Worm (Caenorhabditis elegans) whole organism, young adult: ENCODE data around the gene R155.5.

Experiments used
- B0336.3 ChIP-seq: fragments of 200-800 bp; sonication (Bioruptor generic); IDR thresholded peaks from 2 replicates; pipeline ENCODE4 v1.3.6; 2022; ENCODE audit warnings: missing genetic modification characterization, missing compliant biosample characterization
- D2030.7 ChIP-seq: fragments of 200-800 bp; sonication (Bioruptor generic); IDR thresholded peaks from 2 replicates; pipeline ENCODE4 v1.3.6; 2022; ENCODE audit warnings: missing genetic modification reagents, missing genetic modification characterization, missing compliant biosample characterization
- F22D6.2 ChIP-seq: sonication (generic microtip); optimal IDR thresholded peaks from 2 replicates; lab custom pipeline; 2016; ENCODE audit warnings: mild to moderate bottlenecking, missing genetic modification characterization, missing compliant biosample characterization
- F49E8.2 ChIP-seq: sonication (generic microtip); optimal IDR thresholded peaks from 3 replicates; lab custom pipeline; 2017; ENCODE audit warnings: missing genetic modification characterization, mild to moderate bottlenecking, missing compliant biosample characterization, antibody characterized with exemption, moderate library complexity; ENCODE audit not compliant: insufficient read depth
- F57C9.4 ChIP-seq: sonication (generic microtip); optimal IDR thresholded peaks from 2 replicates; lab custom pipeline; 2017; ENCODE audit warnings: mild to moderate bottlenecking, missing genetic modification characterization, missing compliant biosample characterization
- K12H6.12 ChIP-seq: fragments of 200-800 bp; sonication (Bioruptor generic); optimal IDR thresholded peaks from 2 replicates; lab custom pipeline; 2018; ENCODE audit warnings: mild to moderate bottlenecking, missing genetic modification characterization, missing compliant biosample characterization
- T07F8.4 ChIP-seq: sonication (generic microtip); optimal IDR thresholded peaks from 2 replicates; lab custom pipeline; 2016; ENCODE audit warnings: mild to moderate bottlenecking, missing genetic modification characterization, moderate library complexity, missing compliant biosample characterization
- Y56A3A.18 ChIP-seq: fragments of 200-800 bp; sonication (Bioruptor generic); IDR thresholded peaks from 2 replicates; pipeline ENCODE4 v1.3.6; 2022; ENCODE audit warnings: missing genetic modification reagents, missing genetic modification characterization, missing compliant biosample characterization
- akir-1 ChIP-seq: fragments of 200-800 bp; sonication (Bioruptor generic); optimal IDR thresholded peaks from 2 replicates; lab custom pipeline; 2018; ENCODE audit warnings: mild to moderate bottlenecking, missing genetic modification characterization, moderate library complexity, missing compliant biosample characterization
- atf-7 ChIP-seq: sonication (generic microtip); optimal IDR thresholded peaks from 2 replicates; lab custom pipeline; 2017; ENCODE audit warnings: mild to moderate bottlenecking, missing genetic modification characterization, missing compliant biosample characterization
- attf-5 ChIP-seq: fragments of 200-800 bp; sonication (Bioruptor generic); optimal IDR thresholded peaks from 2 replicates; lab custom pipeline; 2018; ENCODE audit warnings: mild to moderate bottlenecking, missing genetic modification characterization, missing compliant biosample characterization
- attf-6 ChIP-seq: fragments of 200-800 bp; sonication (Bioruptor generic); IDR thresholded peaks from 2 replicates; pipeline ENCODE4 v1.3.6; 2022; ENCODE audit warnings: missing genetic modification reagents, missing genetic modification characterization, missing compliant biosample characterization
- bed-1 ChIP-seq: fragments of 200-800 bp; sonication (Bioruptor generic); IDR thresholded peaks from 2 replicates; pipeline ENCODE4 v1.3.6; 2022; ENCODE audit warnings: missing genetic modification reagents, missing genetic modification characterization, missing compliant biosample characterization
- ceh-27 ChIP-seq: fragments of 200-800 bp; sonication (Bioruptor generic); optimal IDR thresholded peaks from 2 replicates; lab custom pipeline; 2018; ENCODE audit warnings: mild to moderate bottlenecking, missing genetic modification characterization, moderate library complexity, missing compliant biosample characterization
- dox-1 ChIP-seq: fragments of 200-800 bp; sonication (Bioruptor generic); IDR thresholded peaks from 2 replicates; pipeline ENCODE4 v1.3.6; 2022; ENCODE audit warnings: missing genetic modification reagents, missing genetic modification characterization, missing compliant biosample characterization
- dpff-1 ChIP-seq: sonication (generic microtip); optimal IDR thresholded peaks from 2 replicates; lab custom pipeline; 2017; ENCODE audit warnings: mild to moderate bottlenecking, missing genetic modification characterization, missing compliant biosample characterization
- egl-44 ChIP-seq: fragments of 200-800 bp; sonication (Bioruptor generic); IDR thresholded peaks from 2 replicates; pipeline ENCODE4 v1.3.6; 2022; ENCODE audit warnings: missing genetic modification reagents, missing genetic modification characterization, missing compliant biosample characterization
- ekl-4 ChIP-seq: fragments of 200-800 bp; sonication (Bioruptor generic); IDR thresholded peaks from 2 replicates; pipeline ENCODE4 v1.3.6; 2022; ENCODE audit warnings: missing genetic modification reagents, missing genetic modification characterization, missing compliant biosample characterization
- hlh-26 ChIP-seq: fragments of 200-800 bp; sonication (Bioruptor generic); conservative IDR thresholded peaks from 2 replicates; pipeline ENCODE4 v1.3.6; 2022; ENCODE audit warnings: missing genetic modification reagents, missing genetic modification characterization, missing compliant biosample characterization
- hmg-1.2 ChIP-seq: fragments of 200-800 bp; sonication (Bioruptor generic); IDR thresholded peaks from 2 replicates; pipeline ENCODE4 v1.3.6; 2022; ENCODE audit warnings: missing genetic modification reagents, missing genetic modification characterization, missing compliant biosample characterization
- let-607 ChIP-seq, 2 experiments: fragments of 200-800 bp in 1 of 2; sonication (Bioruptor generic) in 1 of 2; sonication (generic microtip) in 1 of 2; optimal IDR thresholded peaks; 2 replicates each; lab custom pipeline; 2016 to 2018; ENCODE audit warnings: mild to moderate bottlenecking in 2 of 2, missing compliant biosample characterization in 2 of 2, missing genetic modification characterization in 2 of 2, moderate library complexity in 2 of 2, missing genotype in 1 of 2
- lin-35 ChIP-seq, 3 experiments: fragments of 150-350 bp in 2 of 3; sonication (generic microtip) in 1 of 3; optimal IDR thresholded peaks; 2 replicates each; lab custom pipeline; 2014 to 2018; ENCODE audit warnings: missing biosample characterization in 3 of 3, missing genetic modification characterization in 3 of 3, missing genetic modification reagents in 3 of 3
- lin-40 ChIP-seq: sonication (generic microtip); optimal IDR thresholded peaks from 2 replicates; lab custom pipeline; 2016; ENCODE audit warnings: missing genetic modification characterization, mild to moderate bottlenecking, missing compliant biosample characterization, missing genotype, missing genetic modification reagents
- lsy-27 ChIP-seq: sonication (generic microtip); optimal IDR thresholded peaks from 2 replicates; lab custom pipeline; 2017; ENCODE audit warnings: missing genetic modification characterization, mild to moderate bottlenecking, missing compliant biosample characterization, antibody characterized with exemption, missing genotype, borderline replicate concordance; ENCODE audit not compliant: insufficient read depth
- madf-10 ChIP-seq: sonication (generic microtip); optimal IDR thresholded peaks from 2 replicates; lab custom pipeline; 2016; ENCODE audit warnings: mild to moderate bottlenecking, missing genetic modification characterization, missing compliant biosample characterization
- mel-28 ChIP-seq: sonication (generic microtip); optimal IDR thresholded peaks from 2 replicates; lab custom pipeline; 2016; ENCODE audit warnings: borderline replicate concordance, mild to moderate bottlenecking, missing genetic modification characterization, missing compliant biosample characterization
- mes-4 ChIP-seq: sonication (generic microtip); optimal IDR thresholded peaks from 2 replicates; lab custom pipeline; 2016; ENCODE audit warnings: missing genotype, missing genetic modification characterization, missing compliant biosample characterization
- nhr-120 ChIP-seq: fragments of 200-800 bp; sonication (Bioruptor generic); IDR thresholded peaks from 2 replicates; pipeline ENCODE4 v1.3.6; 2022; ENCODE audit warnings: missing genetic modification characterization, missing compliant biosample characterization
- nhr-27 ChIP-seq: fragments of 200-800 bp; sonication (Bioruptor generic); optimal IDR thresholded peaks from 2 replicates; lab custom pipeline; 2018; ENCODE audit warnings: mild to moderate bottlenecking, missing genetic modification characterization, moderate library complexity, missing compliant biosample characterization
- nhr-80 ChIP-seq: sonication (generic microtip); optimal IDR thresholded peaks from 2 replicates; lab custom pipeline; 2016; ENCODE audit warnings: missing genetic modification characterization, missing compliant biosample characterization
- rcor-1 ChIP-seq: fragments of 200-800 bp; sonication (Bioruptor generic); IDR thresholded peaks from 2 replicates; pipeline ENCODE4 v1.3.6; 2022; ENCODE audit warnings: missing genetic modification reagents, missing genetic modification characterization, missing compliant biosample characterization
- rec-8 ChIP-seq, 2 experiments: sonication (generic microtip); optimal IDR thresholded peaks; 2 replicates each; lab custom pipeline; 2016; ENCODE audit warnings: mild to moderate bottlenecking in 2 of 2, missing genetic modification characterization in 2 of 2, missing genetic modification reagents in 2 of 2, missing genotype in 2 of 2, missing biosample characterization in 1 of 2, missing compliant biosample characterization in 1 of 2, moderate library complexity in 1 of 2
- repo-1 ChIP-seq: sonication (generic microtip); optimal IDR thresholded peaks from 2 replicates; lab custom pipeline; 2017; ENCODE audit warnings: mild to moderate bottlenecking, missing genetic modification characterization, missing compliant biosample characterization
- snpc-1.3 ChIP-seq: sonication (generic microtip); optimal IDR thresholded peaks from 2 replicates; lab custom pipeline; 2017; ENCODE audit warnings: missing genetic modification characterization, mild to moderate bottlenecking, missing compliant biosample characterization, antibody characterized with exemption, moderate library complexity, missing genotype, missing genetic modification reagents; ENCODE audit not compliant: insufficient read depth
- snpc-4 ChIP-seq, 5 experiments: fragments of 150-350 bp in 1 of 5; sonication (generic microtip) in 4 of 5; optimal IDR thresholded peaks; 2 replicates each; lab custom pipeline; 2014 to 2018; ENCODE audit warnings: missing genetic modification characterization in 5 of 5, missing biosample characterization in 3 of 5, antibody characterized with exemption in 2 of 5, mild to moderate bottlenecking in 2 of 5, missing compliant biosample characterization in 2 of 5, missing genotype in 2 of 5, moderate library complexity in 2 of 5, missing genetic modification reagents in 1 of 5
- sptf-2 ChIP-seq: fragments of 200-800 bp; sonication (Bioruptor generic); optimal IDR thresholded peaks from 2 replicates; lab custom pipeline; 2018; ENCODE audit warnings: mild to moderate bottlenecking, missing genetic modification characterization, missing compliant biosample characterization
- tlf-1 ChIP-seq: fragments of 200-800 bp; sonication (Bioruptor generic); optimal IDR thresholded peaks from 2 replicates; lab custom pipeline; 2018; ENCODE audit warnings: mild to moderate bottlenecking, missing genetic modification characterization, missing compliant biosample characterization
- zfh-2 ChIP-seq: fragments of 200-800 bp; sonication (Bioruptor generic); conservative IDR thresholded peaks from 2 replicates; pipeline ENCODE4 v1.3.6; 2022; ENCODE audit warnings: missing genetic modification reagents, missing genetic modification characterization, missing compliant biosample characterization
- ztf-22 ChIP-seq: fragments of 200-800 bp; sonication (Bioruptor generic); optimal IDR thresholded peaks from 2 replicates; lab custom pipeline; 2018; ENCODE audit warnings: mild to moderate bottlenecking, missing genetic modification characterization, moderate library complexity, missing compliant biosample characterization
- ztf-26 ChIP-seq: sonication (generic microtip); optimal IDR thresholded peaks from 2 replicates; lab custom pipeline; 2017; ENCODE audit warnings: missing genetic modification characterization, missing compliant biosample characterization
- ztf-28 ChIP-seq: fragments of 200-800 bp; sonication (Bioruptor generic); IDR thresholded peaks from 2 replicates; pipeline ENCODE4 v1.3.6; 2022; ENCODE audit warnings: missing genetic modification reagents, missing genetic modification characterization, missing compliant biosample characterization
- ztf-3 ChIP-seq: fragments of 200-800 bp; sonication (Bioruptor generic); optimal IDR thresholded peaks from 2 replicates; lab custom pipeline; 2018; ENCODE audit warnings: mild to moderate bottlenecking, missing genetic modification characterization, missing compliant biosample characterization
- ztf-6 ChIP-seq: fragments of 200-800 bp; sonication (Bioruptor generic); IDR thresholded peaks from 2 replicates; pipeline ENCODE4 v1.3.6; 2022; ENCODE audit warnings: missing genetic modification reagents, missing genetic modification characterization, missing compliant biosample characterization

Gene R155.5

ce11 chrIII:1922081-1922480 is 48.3 kb downstream of the R155.5 start:
- TF ChIP-seq ztf-26 (tag; lab: Kevin White, UChicago) (no peak), lsy-27 (tag; lab: Kevin White, UChicago) (no peak), hlh-26 (GFP tag; lab: Robert Waterston, UW) (no peak), sptf-2 (GFP tag; lab: Kevin White, UChicago) (no peak), T07F8.4 (tag; lab: Kevin White, UChicago) (no peak), nhr-120 (GFP tag; lab: Robert Waterston, UW) (no peak), attf-6 (GFP tag; lab: Robert Waterston, UW) (no peak), ztf-28 (GFP tag; lab: Robert Waterston, UW) (no peak), madf-10 (tag; lab: Kevin White, UChicago) (no peak)

- TF ChIP-seq ceh-27 = peak; percentile 93
- no peak for TF ChIP-seq dpff-1
- peak; percentile 37 for TF ChIP-seq nhr-27 (tag; lab: Kevin White, UChicago)
- TF ChIP-seq dox-1 = peak; percentile 94
- TF ChIP-seq ztf-6 (GFP tag; lab: Robert Waterston, UW) = peak; percentile 69; the same call in 1 of the 2 replicates
- peak; percentile 68 to 76 for TF ChIP-seq let-607 (tag; optimal IDR thresholded peaks at IDR 0.05; lab: Kevin White, UChicago)
- TF ChIP-seq attf-5 (GFP tag; lab: Kevin White, UChicago) = peak; percentile 96
- peak in 2 of 3 experiments; percentile 1 to 42 for TF ChIP-seq lin-35 (GFP tag; optimal IDR thresholded peaks at IDR 0.05; lab: Kevin White, UChicago)
- TF ChIP-seq mes-4 (tag; lab: Kevin White, UChicago) = no peak
- TF ChIP-seq ekl-4 (GFP tag; lab: Robert Waterston, UW) = peak; percentile 55; the same call in 1 of the 2 replicates
- TF ChIP-seq akir-1 (GFP tag; lab: Kevin White, UChicago) = no peak
- TF ChIP-seq ztf-3 (GFP tag; lab: Kevin White, UChicago) = peak; percentile 93
- TF ChIP-seq snpc-1.3 (tag; lab: Kevin White, UChicago) = peak; percentile 20
- peak; percentile 99 for TF ChIP-seq K12H6.12 (tag; lab: Kevin White, UChicago)
- TF ChIP-seq repo-1 (tag; lab: Kevin White, UChicago) = peak; percentile 81
- peak; percentile 93 for TF ChIP-seq madf-10 (tag; lab: Kevin White, UChicago)
- TF ChIP-seq B0336.3 = peak; percentile 98
- TF ChIP-seq Y56A3A.18 (GFP tag; lab: Robert Waterston, UW) = no peak
- peak; percentile 100 for TF ChIP-seq zfh-2 (GFP tag; lab: Robert Waterston, UW)
- TF ChIP-seq T07F8.4 (tag; lab: Kevin White, UChicago) = peak; percentile 54
- TF ChIP-seq ztf-22 (GFP tag; lab: Kevin White, UChicago) = peak; percentile 100
- peak; percentile 75 for TF ChIP-seq snpc-4 (GFP tag; optimal IDR thresholded peaks at IDR 0.05; lab: Kevin White, UChicago)
- TF ChIP-seq snpc-4 (tag; optimal IDR thresholded peaks at IDR 0.05; lab: Kevin White, UChicago) = peak in 3 of 4 experiments; percentile 65 to 78 (median 74)
- peak; percentile 79 for TF ChIP-seq hmg-1.2 (GFP tag; lab: Robert Waterston, UW)
- TF ChIP-seq F49E8.2 = no peak
- TF ChIP-seq atf-7 (tag; lab: Kevin White, UChicago) = peak; percentile 98
- TF ChIP-seq sptf-2 (GFP tag; lab: Kevin White, UChicago) = peak; percentile 19
- TF ChIP-seq ztf-26 (tag; lab: Kevin White, UChicago) = peak; percentile 94
- peak; percentile 100 for TF ChIP-seq nhr-80 (tag; lab: Kevin White, UChicago)
- TF ChIP-seq F22D6.2 (tag; lab: Kevin White, UChicago) = peak; percentile 92
- TF ChIP-seq F57C9.4 = no peak
- TF ChIP-seq hlh-26 (GFP tag; lab: Robert Waterston, UW) = no peak
- no peak for TF ChIP-seq mel-28
- peak; percentile 20; the same call in 1 of the 2 replicates for TF ChIP-seq rcor-1 (GFP tag; lab: Robert Waterston, UW)
- TF ChIP-seq tlf-1 = peak; percentile 91
- peak; percentile 98 for TF ChIP-seq lin-40 (tag; lab: Kevin White, UChicago)
- TF ChIP-seq rec-8 (tag; optimal IDR thresholded peaks at IDR 0.05; lab: Kevin White, UChicago) = peak in 1 of 2 experiments; percentile 26
- TF ChIP-seq egl-44 (GFP tag; lab: Robert Waterston, UW) = 0 out of 2 replicates have a peak, but pooled peaks have one; percentile 19
- TF ChIP-seq bed-1 (GFP tag; lab: Robert Waterston, UW) = 0 out of 2 replicates have a peak, but pooled peaks have one; percentile 27
- TF ChIP-seq D2030.7 (GFP tag; lab: Robert Waterston, UW) = no peak
Measured at ce11 chrIII:1921136-1921680, 49.1 kb downstream of the R155.5 start.
